Fruit fly (Drosophila melanogaster): ENCODE data around the gene CG5447.

DNA sequence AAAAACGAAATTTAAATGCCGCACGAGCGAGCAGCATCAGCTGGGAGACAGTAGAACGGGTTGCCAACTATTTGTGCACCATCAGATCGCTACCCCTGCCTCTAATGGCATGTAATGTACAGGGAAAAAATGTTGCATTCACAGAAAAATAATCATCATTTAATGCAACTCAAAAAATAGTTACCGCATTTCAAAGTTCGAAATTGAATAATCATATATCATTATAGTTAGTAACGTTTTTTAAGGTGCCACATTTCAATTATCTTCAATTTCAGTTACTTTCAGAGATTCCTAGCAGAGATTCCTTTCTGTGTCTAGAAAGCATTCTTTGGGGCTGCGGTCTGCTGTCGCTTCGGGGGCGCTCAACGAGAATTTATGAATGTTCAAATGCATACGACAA, 28.9 kb downstream of the CG5447 start:
- no peak for TF ChIP-seq Myc (optimal IDR thresholded peaks at IDR 0.05)
- no peak for TF ChIP-seq sv (GFP tag; optimal IDR thresholded peaks at IDR 0.05)
- TF ChIP-seq foxo (GFP tag; optimal IDR thresholded peaks at IDR 0.05), result no peak
- no peak for TF ChIP-seq psq (GFP tag; optimal IDR thresholded peaks at IDR 0.05)
- no peak for TF ChIP-seq Dfd (GFP tag; optimal IDR thresholded peaks at IDR 0.05)
- TF ChIP-seq OdsH (GFP tag; optimal IDR thresholded peaks at IDR 0.05), result no peak
